Worm (Caenorhabditis elegans) whole organism, mixed stage, embryonic: ENCODE measurements around the gene abu-7.

Experiments used
- drap-1 ChIP-seq: fragments of 200-800 bp; sonication (Bioruptor generic); optimal IDR thresholded peaks from 3 replicates; lab custom pipeline; 2018; ENCODE audit warnings: mild to moderate bottlenecking, missing genetic modification characterization, missing compliant biosample characterization
- lsy-2 ChIP-seq: fragments of 150-350 bp; optimal IDR thresholded peaks from 2 replicates; lab custom pipeline; 2014; ENCODE audit warnings: missing biosample characterization, missing genetic modification characterization
- mls-2 ChIP-seq: sonication (generic microtip); optimal IDR thresholded peaks from 2 replicates; lab custom pipeline; 2016; ENCODE audit warnings: mild to moderate bottlenecking, missing genetic modification characterization, moderate library complexity, missing compliant biosample characterization
- unc-39 ChIP-seq: fragments of 150-350 bp; optimal IDR thresholded peaks from 2 replicates; lab custom pipeline; 2014; ENCODE audit warnings: missing biosample characterization, missing genetic modification characterization
- ztf-11 ChIP-seq: fragments of 150-350 bp; optimal IDR thresholded peaks from 2 replicates; lab custom pipeline; 2014; ENCODE audit warnings: missing biosample characterization, missing genetic modification characterization

- TF ChIP-seq drap-1 (GFP tag; lab: Kevin White, UChicago), result no peak
- no peak for TF ChIP-seq mls-2 (tag; lab: Kevin White, UChicago)
- TF ChIP-seq unc-39 (tag; lab: Kevin White, UChicago), result no peak
- TF ChIP-seq lsy-2 (tag; lab: Kevin White, UChicago), result no peak
- no peak for TF ChIP-seq ztf-11
Observed at ce11 chrV:5204127-5204526, 39.5 kb upstream of the abu-7 start, which contains the start of gene ttc-37.
